Worm (Caenorhabditis elegans) whole organism, young adult: ENCODE results near the gene F35F10.1.

Experiments
- K11D2.4 ChIP-seq: fragments of 200-800 bp; sonication (Bioruptor generic); IDR thresholded peaks from 2 replicates; pipeline ENCODE4 v1.3.6; 2022; ENCODE audit warnings: missing genetic modification reagents, missing genetic modification characterization, missing compliant biosample characterization
- ama-1 ChIP-seq, 3 experiments: fragments of 150-350 bp in 1 of 3; sonication (generic microtip) in 2 of 3; optimal IDR thresholded peaks; 2 replicates each; lab custom pipeline; 2014 to 2018; ENCODE audit warnings: missing biosample characterization in 2 of 3, missing genetic modification characterization in 2 of 3, missing genetic modification reagents in 2 of 3

- TF ChIP-seq ama-1 (optimal IDR thresholded peaks at IDR 0.05; lab: Kevin White, UChicago) (no peak), ama-1 (GFP tag; optimal IDR thresholded peaks at IDR 0.05; lab: Kevin White, UChicago) (no peak), K11D2.4 (no peak)
These were observed 36.8 kb downstream of the F35F10.1 start, which contains the start of gene C17B7.12 for ce11 chrV:3352925-3353324.
